Worm (Caenorhabditis elegans) whole organism, midembryonic: Measurements from ENCODE around the gene set-21.

ENCODE experiments used
- klf-2 ChIP-seq: fragments of 200-800 bp; sonication (Bioruptor generic); conservative IDR thresholded peaks from 2 replicates; pipeline ENCODE4 v1.3.6; 2022; ENCODE audit warnings: missing genetic modification reagents, missing genetic modification characterization, missing compliant biosample characterization
- tab-1 ChIP-seq: fragments of 200-800 bp; sonication (Bioruptor generic); IDR thresholded peaks from 2 replicates; pipeline ENCODE4 v1.3.6; 2022; ENCODE audit warnings: missing genetic modification characterization, missing compliant biosample characterization

- TF ChIP-seq tab-1 (no peak), klf-2 (GFP tag; lab: Robert Waterston, UW) (no peak)
Observed at ce11 chrIV:4410526-4410925, 19.9 kb downstream of the set-21 start.
